Worm (Caenorhabditis elegans) whole organism, midembryonic: ENCODE measurements around the gene R01H2.1.

Experiments
- T22C8.4 ChIP-seq: fragments of 200-800 bp; sonication (Bioruptor generic); IDR thresholded peaks from 2 replicates; pipeline ENCODE4 v1.3.6; 2022; ENCODE audit warnings: missing genetic modification characterization, missing compliant biosample characterization
- cog-1 ChIP-seq: sonication (generic microtip); optimal IDR thresholded peaks from 2 replicates; lab custom pipeline; 2016; ENCODE audit warnings: missing genetic modification characterization, missing compliant biosample characterization
- flt-1 ChIP-seq: fragments of 200-800 bp; sonication (Bioruptor generic); IDR thresholded peaks from 2 replicates; pipeline ENCODE4 v1.3.6; 2022; ENCODE audit warnings: missing genetic modification characterization, missing compliant biosample characterization
- klf-2 ChIP-seq: fragments of 200-800 bp; sonication (Bioruptor generic); conservative IDR thresholded peaks from 2 replicates; pipeline ENCODE4 v1.3.6; 2022; ENCODE audit warnings: missing genetic modification reagents, missing genetic modification characterization, missing compliant biosample characterization
- med-1 ChIP-seq: sonication (generic microtip); optimal IDR thresholded peaks from 2 replicates; lab custom pipeline; 2017; ENCODE audit warnings: missing genetic modification characterization, mild to moderate bottlenecking, missing compliant biosample characterization, antibody characterized with exemption, missing genetic modification reagents; ENCODE audit not compliant: insufficient read depth
- ref-1 ChIP-seq: fragments of 200-800 bp; sonication (Bioruptor generic); conservative IDR thresholded peaks from 2 replicates; pipeline ENCODE4 v1.3.6; 2022; ENCODE audit warnings: missing genetic modification reagents, missing genetic modification characterization, missing compliant biosample characterization
- tab-1 ChIP-seq: fragments of 200-800 bp; sonication (Bioruptor generic); IDR thresholded peaks from 2 replicates; pipeline ENCODE4 v1.3.6; 2022; ENCODE audit warnings: missing genetic modification characterization, missing compliant biosample characterization
- ztf-23 ChIP-seq: fragments of 200-800 bp; sonication (Bioruptor generic); IDR thresholded peaks from 2 replicates; pipeline ENCODE4 v1.3.6; 2022; ENCODE audit warnings: missing genetic modification reagents, missing genetic modification characterization, missing compliant biosample characterization
- ztf-29 ChIP-seq: fragments of 200-800 bp; sonication (Bioruptor generic); IDR thresholded peaks from 2 replicates; pipeline ENCODE4 v1.3.6; 2022; ENCODE audit warnings: missing genetic modification reagents, missing genetic modification characterization, missing compliant biosample characterization

- TF ChIP-seq cog-1 (tag; lab: Kevin White, UChicago) (no peak), ztf-23 (no peak), flt-1 (GFP tag; lab: Robert Waterston, UW) (no peak), ztf-29 (GFP tag; lab: Robert Waterston, UW) (no peak), ref-1 (GFP tag; lab: Robert Waterston, UW) (no peak), T22C8.4 (no peak), tab-1 (GFP tag; lab: Robert Waterston, UW) (no peak), klf-2 (GFP tag; lab: Robert Waterston, UW) (no peak), med-1 (GFP tag; lab: Kevin White, UChicago) (no peak)
Observed at ce11 chrIII:7096481-7096880, 33.8 kb downstream of the R01H2.1 start.
